Worm (Caenorhabditis elegans) whole organism, L2 larva: Measurements from ENCODE around the gene C34H4.5.

Source experiments
- F13H6.1 ChIP-seq: sonication (generic microtip); optimal IDR thresholded peaks from 2 replicates; lab custom pipeline; 2016; ENCODE audit warnings: missing genetic modification characterization, missing compliant biosample characterization
- ZK546.5 ChIP-seq: sonication (generic microtip); optimal IDR thresholded peaks from 2 replicates; lab custom pipeline; 2017; ENCODE audit warnings: missing biosample characterization, missing genetic modification characterization
- blmp-1 ChIP-seq: sonication (generic microtip); optimal IDR thresholded peaks from 2 replicates; lab custom pipeline; 2017; ENCODE audit warnings: missing genetic modification characterization, mild to moderate bottlenecking, missing compliant biosample characterization, antibody characterized with exemption, moderate library complexity; ENCODE audit not compliant: insufficient read depth
- egl-27 ChIP-seq: sonication (generic microtip); optimal IDR thresholded peaks from 3 replicates; lab custom pipeline; 2017; ENCODE audit warnings: missing biosample characterization, missing genetic modification reagents, missing genetic modification characterization
- elt-3 ChIP-seq: sonication (generic microtip); optimal IDR thresholded peaks from 2 replicates; lab custom pipeline; 2017; ENCODE audit warnings: missing biosample characterization, missing genetic modification characterization
- lin-13 ChIP-seq: fragments of 150-350 bp; optimal IDR thresholded peaks from 2 replicates; lab custom pipeline; 2014; ENCODE audit warnings: missing biosample characterization, missing genetic modification reagents, missing genetic modification characterization
- mdl-1 ChIP-seq, 2 experiments: fragments of 150-350 bp in 1 of 2; sonication (generic microtip) in 1 of 2; optimal IDR thresholded peaks; 2 replicates each; lab custom pipeline; 2017; ENCODE audit warnings: missing biosample characterization in 2 of 2, missing genetic modification characterization in 2 of 2
- nhr-10 ChIP-seq: sonication (generic microtip); optimal IDR thresholded peaks from 2 replicates; lab custom pipeline; 2017; ENCODE audit warnings: missing biosample characterization, missing genetic modification characterization
- nhr-6 ChIP-seq: fragments of 150-350 bp; optimal IDR thresholded peaks from 2 replicates; lab custom pipeline; 2014; ENCODE audit warnings: missing biosample characterization, missing genetic modification characterization
- snpc-4 ChIP-seq: fragments of 150-350 bp; optimal IDR thresholded peaks from 2 replicates; lab custom pipeline; 2014; ENCODE audit warnings: missing biosample characterization, missing genetic modification characterization

DNA sequence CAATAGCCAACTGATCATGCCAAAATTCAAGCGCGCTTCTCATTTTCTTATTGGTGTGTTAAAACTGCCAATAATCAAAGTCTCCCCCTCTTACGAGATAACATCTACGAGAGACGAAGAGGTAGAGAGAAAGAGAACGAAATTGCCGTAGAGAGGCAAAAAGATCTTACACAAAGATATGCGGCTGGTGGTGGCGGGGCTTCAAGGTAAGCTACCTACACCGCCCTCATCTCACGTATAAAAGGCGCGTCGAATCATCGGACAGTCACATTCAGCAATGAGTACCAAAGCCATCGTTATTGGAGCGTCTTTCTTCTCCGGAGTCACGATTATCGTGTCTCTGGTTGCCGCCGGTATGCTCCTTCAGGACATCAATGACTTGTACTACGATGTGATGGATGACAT is 1.6 kb downstream of the C34H4.5 start, which contains the start of gene col-107:
- no peak for TF ChIP-seq egl-27 (tag; lab: Kevin White, UChicago)
- no peak for TF ChIP-seq F13H6.1
- no peak for TF ChIP-seq ZK546.5
- TF ChIP-seq mdl-1 (tag; optimal IDR thresholded peaks at IDR 0.05; lab: Kevin White, UChicago) = no peak
- no peak for TF ChIP-seq nhr-6
- TF ChIP-seq snpc-4 (tag; lab: Kevin White, UChicago) = no peak
- TF ChIP-seq elt-3 = no peak
- TF ChIP-seq blmp-1 (tag; lab: Kevin White, UChicago) = peak; percentile 12
- no peak for TF ChIP-seq nhr-10 (tag; lab: Kevin White, UChicago)
- TF ChIP-seq lin-13 = no peak
